Fruit fly (Drosophila melanogaster): Measurements from ENCODE around the gene CG34286.

Gene CG34286

dm6 chr3R:19715827-19716226, at the start of gene CG34286:
TSS of gene CG34286 (minus strand) at chr3R:19715927.
- no peak for TF ChIP-seq noc (tag; optimal IDR thresholded peaks at IDR 0.05)

dm6 chr3R:19742893-19743292, 27.2 kb upstream of the CG34286 start:
- no peak for TF ChIP-seq noc (tag; optimal IDR thresholded peaks at IDR 0.05)

dm6 chr3R:19730953-19731482, 15.3 kb upstream of the CG34286 start:
- TF ChIP-seq noc (tag; optimal IDR thresholded peaks at IDR 0.05): no peak

DNA sequence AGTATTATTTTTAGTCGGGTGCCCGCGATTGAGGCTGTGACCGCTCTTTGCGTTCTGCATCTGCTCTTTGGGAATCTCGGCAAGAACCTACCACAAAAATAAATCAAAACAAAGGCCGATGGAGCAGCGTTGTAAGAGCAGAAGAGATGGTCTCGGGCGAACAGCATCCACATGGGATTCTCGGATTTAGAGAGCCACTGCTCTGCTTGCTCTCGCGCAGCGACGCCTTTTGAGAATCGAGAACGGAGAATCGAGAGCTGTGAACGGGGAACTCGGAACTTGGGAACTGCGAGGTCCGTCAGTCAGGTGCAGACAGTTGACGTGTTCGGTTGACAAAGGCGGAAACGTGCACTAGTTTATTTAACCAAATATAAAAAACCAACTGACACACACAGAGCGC, 14.7 kb upstream of the CG34286 start, which contains the start of gene GluClalpha:
TSS of gene GluClalpha (plus strand) at position 301 of the 400 bp plus-strand sequence.
- TF ChIP-seq noc (tag; optimal IDR thresholded peaks at IDR 0.05): no peak

dm6 chr3R:19727806-19728205, 12.1 kb upstream of the CG34286 start:
- TF ChIP-seq noc (tag; optimal IDR thresholded peaks at IDR 0.05): no peak

- no peak for TF ChIP-seq noc (tag; optimal IDR thresholded peaks at IDR 0.05)
Measured at dm6 chr3R:19725584-19725983, 9.9 kb upstream of the CG34286 start.

dm6 chr3R:19703398-19703797, 12.3 kb downstream of the CG34286 start:
- no peak for TF ChIP-seq noc (tag; optimal IDR thresholded peaks at IDR 0.05)

DNA sequence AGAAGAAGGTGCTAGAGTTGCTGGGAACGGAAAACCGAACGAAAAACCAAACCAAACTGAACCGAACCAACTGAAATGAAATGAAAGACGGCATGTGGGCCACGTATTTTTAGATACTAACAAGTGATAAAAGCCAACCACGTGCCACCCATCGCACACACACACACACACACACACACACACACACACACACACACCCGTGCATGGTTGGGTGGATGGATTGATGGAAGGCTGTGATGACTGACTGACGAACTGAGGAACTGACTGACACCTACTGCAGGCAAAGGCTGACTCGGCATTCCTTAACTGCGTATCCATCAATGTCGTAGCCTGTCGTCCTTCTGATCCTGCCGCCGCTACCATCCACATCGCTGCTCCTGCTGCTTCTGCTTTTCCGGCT, 33.3 kb downstream of the CG34286 start:
- TF ChIP-seq noc (tag; optimal IDR thresholded peaks at IDR 0.05): no peak

DNA sequence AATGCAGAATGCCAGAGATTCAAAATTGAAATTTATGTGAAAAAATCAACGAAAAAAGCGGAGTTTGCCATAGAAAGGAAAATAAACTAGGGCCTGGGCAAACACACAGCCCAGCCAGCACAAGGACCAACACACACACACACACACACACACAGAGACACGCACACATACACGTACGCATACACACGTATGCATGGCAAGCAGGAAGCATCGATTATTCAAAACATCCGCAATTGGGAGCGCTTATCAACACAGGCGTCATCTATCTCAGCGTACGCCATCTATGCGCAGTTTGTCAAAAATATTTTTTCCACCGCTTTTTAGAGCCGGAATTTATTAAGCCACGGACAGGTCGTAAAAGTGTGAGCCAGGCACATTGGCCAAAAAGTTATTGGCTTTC, 35.9 kb downstream of the CG34286 start:
- TF ChIP-seq noc (tag; optimal IDR thresholded peaks at IDR 0.05): no peak

DNA sequence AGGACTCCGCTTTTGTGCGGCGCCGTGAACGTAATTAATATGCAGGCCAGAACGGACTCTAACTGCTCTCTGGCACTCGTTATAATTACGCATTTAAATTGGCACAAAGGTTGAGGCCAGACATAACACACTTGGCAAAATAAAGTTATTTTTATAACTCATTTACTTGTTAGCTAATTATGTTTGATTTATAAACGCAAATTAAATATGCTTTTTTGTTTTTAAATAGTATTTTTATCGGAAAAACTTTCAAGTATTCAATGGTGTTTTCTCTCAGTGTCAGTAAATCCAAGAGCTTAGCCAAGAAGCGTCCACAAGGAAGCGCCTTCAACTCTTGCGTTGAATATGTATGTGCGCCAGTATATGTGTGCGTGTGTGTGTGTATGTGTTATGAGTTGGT, 42.8 kb downstream of the CG34286 start:
- no peak for TF ChIP-seq noc (tag; optimal IDR thresholded peaks at IDR 0.05)

DNA sequence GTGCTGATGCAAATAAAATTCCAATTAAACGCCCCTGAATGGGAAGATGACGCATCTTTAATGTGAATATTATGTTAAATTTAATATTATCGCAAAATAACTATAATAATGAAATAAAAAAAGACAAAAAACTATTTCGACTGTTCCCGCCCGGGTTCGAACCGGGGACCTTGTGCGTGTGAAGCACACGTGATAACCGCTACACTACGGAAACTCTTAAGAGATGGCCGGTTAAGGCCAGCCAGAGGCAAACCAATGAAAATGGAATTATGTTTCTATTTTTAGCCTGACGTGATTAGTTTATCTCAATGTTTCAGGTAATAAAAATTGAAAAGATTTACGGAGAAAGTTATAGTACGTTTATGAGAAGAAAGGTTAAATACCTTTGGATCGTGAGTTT, 43.6 kb downstream of the CG34286 start:
- TF ChIP-seq noc (tag; optimal IDR thresholded peaks at IDR 0.05): no peak

- peak; percentile 81 for TF ChIP-seq noc (tag; optimal IDR thresholded peaks at IDR 0.05)
Measured at dm6 chr3R:19671223-19671991, 44.3 kb downstream of the CG34286 start, which contains the start of gene Naam. TSS of gene Naam (plus strand) at chr3R:19671450.
